Fruit fly (Drosophila melanogaster) whole organism, embryonic: ENCODE results near the gene CG18428.

Experiments
- Antp ChIP-seq: fragments of 200-800 bp; sonication (Bioruptor generic); optimal IDR thresholded peaks from 3 replicates; lab custom pipeline; 2016; ENCODE audit warnings: missing biosample characterization, missing genetic modification characterization
- Asciz ChIP-seq: fragments of 200-800 bp; sonication (Bioruptor generic); optimal IDR thresholded peaks from 2 replicates; lab custom pipeline; 2017; ENCODE audit warnings: missing biosample characterization, mild to moderate bottlenecking, missing genetic modification characterization, missing genetic modification reagents
- CG10979 ChIP-seq: fragments of 200-800 bp; sonication (Bioruptor generic); optimal IDR thresholded peaks from 2 replicates; lab custom pipeline; 2018; ENCODE audit warnings: missing biosample characterization, mild to moderate bottlenecking, missing genetic modification characterization, moderate library complexity
- CG11093 ChIP-seq: fragments of 200-800 bp; sonication (Bioruptor generic); IDR thresholded peaks from 3 replicates; pipeline ENCODE4 v1.3.6; 2022; ENCODE audit warnings: missing biosample characterization, missing genetic modification characterization
- CG12104 ChIP-seq: fragments of 200-800 bp; sonication (Bioruptor generic); optimal IDR thresholded peaks from 3 replicates; lab custom pipeline; 2016; ENCODE audit warnings: missing biosample characterization, missing genetic modification characterization
- CG13424 ChIP-seq: fragments of 200-800 bp; sonication (Bioruptor generic); optimal IDR thresholded peaks from 2 replicates; lab custom pipeline; 2019; ENCODE audit warnings: missing biosample characterization, mild to moderate bottlenecking, missing genetic modification characterization, moderate library complexity
- CG13775 ChIP-seq: fragments of 200-800 bp; sonication (Bioruptor generic); optimal IDR thresholded peaks from 3 replicates; lab custom pipeline; 2017; ENCODE audit warnings: missing biosample characterization, mild to moderate bottlenecking, missing genetic modification characterization
- CG16813 ChIP-seq: fragments of 200-800 bp; sonication (Bioruptor generic); IDR thresholded peaks from 3 replicates; pipeline ENCODE4 v1.3.6; 2022; ENCODE audit warnings: missing biosample characterization, missing genetic modification characterization; ENCODE audit not compliant: partially characterized antibody
- CG17186 ChIP-seq: fragments of 200-800 bp; sonication (Bioruptor generic); optimal IDR thresholded peaks from 3 replicates; lab custom pipeline; 2017; ENCODE audit warnings: missing biosample characterization, missing genetic modification reagents, missing genetic modification characterization
- CG2120 ChIP-seq: fragments of 200-800 bp; sonication (Bioruptor generic); optimal IDR thresholded peaks from 3 replicates; lab custom pipeline; 2016; ENCODE audit warnings: missing biosample characterization, missing genetic modification characterization
- CG2199 ChIP-seq: fragments of 200-800 bp; sonication (Bioruptor generic); IDR thresholded peaks from 3 replicates; pipeline ENCODE4 v1.3.6; 2022; ENCODE audit warnings: missing biosample characterization, missing genetic modification characterization
- CG2678 ChIP-seq: fragments of 200-800 bp; sonication (Bioruptor generic); optimal IDR thresholded peaks from 3 replicates; lab custom pipeline; 2019; ENCODE audit warnings: missing biosample characterization, mild to moderate bottlenecking, missing genetic modification characterization, moderate library complexity
- CG3281 ChIP-seq: fragments of 200-800 bp; sonication (Bioruptor generic); optimal IDR thresholded peaks from 3 replicates; lab custom pipeline; 2017; ENCODE audit warnings: missing biosample characterization, mild to moderate bottlenecking, missing genetic modification characterization
- CG4282 ChIP-seq: fragments of 200-800 bp; sonication (Bioruptor generic); optimal IDR thresholded peaks from 2 replicates; lab custom pipeline; 2016; ENCODE audit warnings: missing biosample characterization, missing genetic modification characterization
- CG7963 ChIP-seq: fragments of 200-800 bp; sonication (Bioruptor generic); IDR thresholded peaks from 3 replicates; pipeline ENCODE4 v1.3.6; 2022; ENCODE audit warnings: missing biosample characterization, missing genetic modification characterization; ENCODE audit not compliant: partially characterized antibody
- CG8281 ChIP-seq: fragments of 200-800 bp; sonication (Bioruptor generic); optimal IDR thresholded peaks from 2 replicates; lab custom pipeline; 2018; ENCODE audit warnings: missing biosample characterization, mild to moderate bottlenecking, missing genetic modification characterization, moderate library complexity
- CG8765 ChIP-seq: fragments of 200-800 bp; sonication (Bioruptor generic); IDR thresholded peaks from 2 replicates; pipeline ENCODE4 v1.3.6; 2022; ENCODE audit warnings: missing biosample characterization, missing genetic modification characterization
- Camta ChIP-seq: fragments of 200-800 bp; sonication (Bioruptor generic); optimal IDR thresholded peaks from 2 replicates; lab custom pipeline; 2016; ENCODE audit warnings: missing biosample characterization, missing genetic modification characterization
- CrebB ChIP-seq: fragments of 200-800 bp; sonication (Bioruptor generic); optimal IDR thresholded peaks from 3 replicates; lab custom pipeline; 2018; ENCODE audit warnings: missing biosample characterization, mild to moderate bottlenecking, missing genetic modification characterization
- Dbx ChIP-seq: fragments of 200-800 bp; sonication (Bioruptor generic); IDR thresholded peaks from 3 replicates; pipeline ENCODE4 v1.3.6; 2022; ENCODE audit warnings: missing biosample characterization, missing genetic modification characterization
- Dref ChIP-seq: fragments of 200-800 bp; sonication (Bioruptor generic); IDR thresholded peaks from 2 replicates; pipeline ENCODE4 v1.3.6; 2022; ENCODE audit warnings: missing biosample characterization, missing genetic modification characterization
- Eip74EF ChIP-seq, 2 experiments: fragments of 200-800 bp in 1 of 2; fragments of >200 bp in 1 of 2; sonication (Bioruptor generic) in 1 of 2; optimal IDR thresholded peaks; 2 replicates each; lab custom pipeline; 2017 to 2019; ENCODE audit warnings: missing biosample characterization in 2 of 2, missing genetic modification characterization in 2 of 2, mild to moderate bottlenecking in 1 of 2, moderate library complexity in 1 of 2
- Hmr ChIP-seq: fragments of 200-800 bp; sonication (Bioruptor generic); optimal IDR thresholded peaks from 3 replicates; lab custom pipeline; 2017; ENCODE audit warnings: mild to moderate bottlenecking, missing biosample characterization, missing genetic modification reagents, missing genetic modification characterization
- Hsf ChIP-seq: fragments of 200-800 bp; sonication (Bioruptor generic); optimal IDR thresholded peaks from 3 replicates; lab custom pipeline; 2016; ENCODE audit warnings: missing biosample characterization, missing genetic modification characterization
- MESR4 ChIP-seq: fragments of 200-800 bp; sonication (Bioruptor generic); optimal IDR thresholded peaks from 2 replicates; lab custom pipeline; 2018; ENCODE audit warnings: missing biosample characterization, mild to moderate bottlenecking, missing genetic modification characterization, moderate library complexity
- Mad ChIP-seq: fragments of 200-800 bp; sonication (Bioruptor generic); optimal IDR thresholded peaks from 2 replicates; lab custom pipeline; 2016; ENCODE audit warnings: missing biosample characterization, missing genetic modification characterization
- Neu2 ChIP-seq: fragments of 200-800 bp; sonication (Bioruptor generic); optimal IDR thresholded peaks from 3 replicates; lab custom pipeline; 2016; ENCODE audit warnings: missing biosample characterization, missing genetic modification characterization, borderline replicate concordance
- Nf-YB ChIP-seq: fragments of 200-800 bp; sonication (Bioruptor generic); optimal IDR thresholded peaks from 3 replicates; lab custom pipeline; 2019; ENCODE audit warnings: missing biosample characterization, mild to moderate bottlenecking, missing genetic modification characterization, moderate library complexity
- Rfx ChIP-seq: fragments of 200-800 bp; sonication (Bioruptor generic); IDR thresholded peaks from 2 replicates; pipeline ENCODE4 v1.3.6; 2022; ENCODE audit warnings: missing biosample characterization, missing genetic modification characterization
- Sox100B ChIP-seq: fragments of 200-800 bp; sonication (Bioruptor generic); optimal IDR thresholded peaks from 3 replicates; lab custom pipeline; 2018; ENCODE audit warnings: missing biosample characterization, mild to moderate bottlenecking, missing genetic modification characterization
- Vsx1 ChIP-seq: fragments of 200-800 bp; sonication (Bioruptor generic); optimal IDR thresholded peaks from 2 replicates; lab custom pipeline; 2017; ENCODE audit warnings: missing biosample characterization, mild to moderate bottlenecking, missing genetic modification characterization, missing genetic modification reagents
- Xbp1 ChIP-seq: fragments of 200-800 bp; sonication (Bioruptor generic); optimal IDR thresholded peaks from 3 replicates; lab custom pipeline; 2016; ENCODE audit warnings: missing biosample characterization, mild to moderate bottlenecking, missing genetic modification characterization
- ara ChIP-seq: fragments of 200-800 bp; sonication (Bioruptor generic); IDR thresholded peaks from 2 replicates; pipeline ENCODE4 v1.3.6; 2022; ENCODE audit warnings: missing biosample characterization, missing genetic modification characterization
- disco-r ChIP-seq: fragments of 200-800 bp; sonication (Bioruptor generic); optimal IDR thresholded peaks from 2 replicates; lab custom pipeline; 2016; ENCODE audit warnings: missing biosample characterization, missing genetic modification characterization
- dm ChIP-seq: fragments of 200-800 bp; sonication (Bioruptor generic); optimal IDR thresholded peaks from 3 replicates; lab custom pipeline; 2016; ENCODE audit warnings: missing biosample characterization, missing genetic modification characterization
- esg ChIP-seq: fragments of 200-800 bp; sonication (Bioruptor generic); conservative IDR thresholded peaks from 2 replicates; pipeline ENCODE4 v1.3.6; 2022; ENCODE audit warnings: missing biosample characterization, missing genetic modification characterization
- gfzf ChIP-seq: fragments of 200-800 bp; sonication (Bioruptor generic); optimal IDR thresholded peaks from 2 replicates; lab custom pipeline; 2016; ENCODE audit warnings: missing biosample characterization, mild to moderate bottlenecking, missing genetic modification characterization, moderate library complexity
- grau ChIP-seq: fragments of 200-800 bp; optimal IDR thresholded peaks from 3 replicates; lab custom pipeline; 2019; ENCODE audit warnings: missing biosample characterization, mild to moderate bottlenecking, missing genetic modification characterization, moderate library complexity
- lab ChIP-seq: fragments of 200-800 bp; sonication (Bioruptor generic); optimal IDR thresholded peaks from 3 replicates; lab custom pipeline; 2017; ENCODE audit warnings: missing biosample characterization, missing genetic modification characterization, mild to moderate bottlenecking, moderate library complexity, missing genetic modification reagents
- oc ChIP-seq: fragments of 200-800 bp; sonication (Bioruptor generic); optimal IDR thresholded peaks from 2 replicates; lab custom pipeline; 2018; ENCODE audit warnings: missing biosample characterization, mild to moderate bottlenecking, missing genetic modification characterization, moderate library complexity
- pfk ChIP-seq: fragments of 200-800 bp; sonication (Bioruptor generic); optimal IDR thresholded peaks from 2 replicates; lab custom pipeline; 2018; ENCODE audit warnings: missing biosample characterization, mild to moderate bottlenecking, missing genetic modification characterization, moderate library complexity
- pho ChIP-seq: fragments of 200-800 bp; sonication (Bioruptor generic); optimal IDR thresholded peaks from 2 replicates; lab custom pipeline; 2016; ENCODE audit warnings: missing biosample characterization, missing genetic modification characterization
- pnt ChIP-seq: fragments of 200-800 bp; sonication (Bioruptor generic); optimal IDR thresholded peaks from 3 replicates; lab custom pipeline; 2016; ENCODE audit warnings: missing biosample characterization, missing genetic modification characterization
- rib ChIP-seq: fragments of 200-800 bp; sonication (Bioruptor generic); IDR thresholded peaks from 2 replicates; pipeline ENCODE4 v1.3.6; 2022; ENCODE audit warnings: missing biosample characterization, missing genetic modification characterization
- sens-2 ChIP-seq: fragments of 200-800 bp; sonication (Bioruptor generic); IDR thresholded peaks from 2 replicates; pipeline ENCODE4 v1.3.6; 2022; ENCODE audit warnings: missing biosample characterization, missing genetic modification characterization
- seq ChIP-seq: fragments of 200-800 bp; sonication (Bioruptor generic); IDR thresholded peaks from 2 replicates; pipeline ENCODE4 v1.3.6; 2022; ENCODE audit warnings: missing biosample characterization, missing genetic modification characterization
- slou ChIP-seq: fragments of 200-800 bp; sonication (Bioruptor generic); optimal IDR thresholded peaks from 3 replicates; lab custom pipeline; 2016; ENCODE audit warnings: missing biosample characterization, missing genetic modification characterization
- so ChIP-seq: fragments of 200-800 bp; sonication (Bioruptor generic); IDR thresholded peaks from 3 replicates; pipeline ENCODE4 v1.3.6; 2022; ENCODE audit warnings: missing biosample characterization, missing genetic modification characterization
- tll ChIP-seq, 2 experiments: fragments of 200-800 bp in 1 of 2; fragments of >200 bp in 1 of 2; sonication (Bioruptor generic) in 1 of 2; optimal IDR thresholded peaks; 2 replicates each; lab custom pipeline; 2017 to 2019; ENCODE audit warnings: missing biosample characterization in 2 of 2, missing genetic modification characterization in 2 of 2, mild to moderate bottlenecking in 1 of 2, moderate library complexity in 1 of 2
- toy ChIP-seq: fragments of 200-800 bp; sonication (Bioruptor generic); IDR thresholded peaks from 2 replicates; pipeline ENCODE4 v1.3.6; 2022; ENCODE audit warnings: missing biosample characterization, missing genetic modification characterization
- trh ChIP-seq: fragments of 200-800 bp; sonication (Bioruptor generic); optimal IDR thresholded peaks from 2 replicates; lab custom pipeline; 2016; ENCODE audit warnings: missing biosample characterization, missing genetic modification characterization

CG18428 gene

dm6 chr3R:24091653-24092052 is 17.5 kb upstream of the CG18428 start (continued):
- TF ChIP-seq grau (peak; percentile 11), disco-r (GFP tag; lab: Kevin White, UChicago) (no peak), dm (GFP tag; lab: Kevin White, UChicago) (no peak), Hmr (peak; percentile 35), tll (GFP tag; optimal IDR thresholded peaks at IDR 0.05; lab: Kevin White, UChicago) (no peak), MESR4 (GFP tag; lab: Kevin White, UChicago) (no peak), CG4282 (GFP tag; lab: Kevin White, UChicago) (no peak), Camta (no peak), Hsf (GFP tag; lab: Kevin White, UChicago) (no peak), toy (GFP tag; lab: Robert Waterston, UW) (no peak), seq (GFP tag; lab: Robert Waterston, UW) (no peak), CG2199 (GFP tag; lab: Robert Waterston, UW) (no peak), Xbp1 (GFP tag; lab: Kevin White, UChicago) (no peak), Mad (GFP tag; lab: Kevin White, UChicago) (no peak), Dref (no peak), Asciz (GFP tag; lab: Kevin White, UChicago) (peak; percentile 9), CG13775 (no peak), CG8765 (GFP tag; lab: Robert Waterston, UW) (no peak), lab (GFP tag; lab: Kevin White, UChicago) (peak; percentile 52), Rfx (GFP tag; lab: Robert Waterston, UW) (no peak), Antp (GFP tag; lab: Kevin White, UChicago) (no peak), slou (GFP tag; lab: Kevin White, UChicago) (no peak), pfk (GFP tag; lab: Kevin White, UChicago) (no peak), CG17186 (GFP tag; lab: Kevin White, UChicago) (no peak), CrebB (tag; lab: Kevin White, UChicago) (no peak), CG11093 (GFP tag; lab: Robert Waterston, UW) (no peak), Vsx1 (GFP tag; lab: Kevin White, UChicago) (no peak), pnt (GFP tag; lab: Kevin White, UChicago) (no peak), CG2678 (peak; percentile 48), CG7963 (GFP tag; lab: Robert Waterston, UW) (no peak), CG10979 (tag; lab: Kevin White, UChicago) (no peak), gfzf (no peak), CG12104 (GFP tag; lab: Kevin White, UChicago) (no peak), Sox100B (no peak), Eip74EF (GFP tag; optimal IDR thresholded peaks at IDR 0.05; lab: Kevin White, UChicago) (no peak), pho (GFP tag; lab: Kevin White, UChicago) (no peak), oc (no peak), Dbx (GFP tag; lab: Robert Waterston, UW) (peak; percentile 14; the same call in 1 of the 3 replicates), so (no peak), CG2120 (GFP tag; lab: Kevin White, UChicago) (peak; percentile 35), ara (no peak), trh (GFP tag; lab: Kevin White, UChicago) (no peak), esg (0 out of 2 replicates have a peak, but pooled peaks have one; percentile 21), Neu2 (GFP tag; lab: Kevin White, UChicago) (no peak), CG13424 (tag; lab: Kevin White, UChicago) (no peak), Nf-YB (GFP tag; lab: Kevin White, UChicago) (no peak), CG8281 (tag; lab: Kevin White, UChicago) (no peak), CG16813 (GFP tag; lab: Robert Waterston, UW) (no peak), CG3281 (peak; percentile 24), rib (GFP tag; lab: Robert Waterston, UW) (no peak), sens-2 (GFP tag; lab: Robert Waterston, UW) (no peak)
